Worm (Caenorhabditis elegans) whole organism, midembryonic: Measurements from ENCODE around the gene B0281.6.
"Not testable (repeated sequence)": the region's sequence is repeated elsewhere in the genome, so short reads cannot be mapped to it uniquely, and the experiment has no call there.

ENCODE experiments used
- T22C8.4 ChIP-seq: fragments of 200-800 bp; sonication (Bioruptor generic); IDR thresholded peaks from 2 replicates; pipeline ENCODE4 v1.3.6; 2022; ENCODE audit warnings: missing genetic modification characterization, missing compliant biosample characterization
- cog-1 ChIP-seq: sonication (generic microtip); optimal IDR thresholded peaks from 2 replicates; lab custom pipeline; 2016; ENCODE audit warnings: missing genetic modification characterization, missing compliant biosample characterization
- flt-1 ChIP-seq: fragments of 200-800 bp; sonication (Bioruptor generic); IDR thresholded peaks from 2 replicates; pipeline ENCODE4 v1.3.6; 2022; ENCODE audit warnings: missing genetic modification characterization, missing compliant biosample characterization
- klf-2 ChIP-seq: fragments of 200-800 bp; sonication (Bioruptor generic); conservative IDR thresholded peaks from 2 replicates; pipeline ENCODE4 v1.3.6; 2022; ENCODE audit warnings: missing genetic modification reagents, missing genetic modification characterization, missing compliant biosample characterization
- med-1 ChIP-seq: sonication (generic microtip); optimal IDR thresholded peaks from 2 replicates; lab custom pipeline; 2017; ENCODE audit warnings: missing genetic modification characterization, mild to moderate bottlenecking, missing compliant biosample characterization, antibody characterized with exemption, missing genetic modification reagents; ENCODE audit not compliant: insufficient read depth
- ref-1 ChIP-seq: fragments of 200-800 bp; sonication (Bioruptor generic); conservative IDR thresholded peaks from 2 replicates; pipeline ENCODE4 v1.3.6; 2022; ENCODE audit warnings: missing genetic modification reagents, missing genetic modification characterization, missing compliant biosample characterization
- tab-1 ChIP-seq: fragments of 200-800 bp; sonication (Bioruptor generic); IDR thresholded peaks from 2 replicates; pipeline ENCODE4 v1.3.6; 2022; ENCODE audit warnings: missing genetic modification characterization, missing compliant biosample characterization
- ztf-23 ChIP-seq: fragments of 200-800 bp; sonication (Bioruptor generic); IDR thresholded peaks from 2 replicates; pipeline ENCODE4 v1.3.6; 2022; ENCODE audit warnings: missing genetic modification reagents, missing genetic modification characterization, missing compliant biosample characterization
- ztf-29 ChIP-seq: fragments of 200-800 bp; sonication (Bioruptor generic); IDR thresholded peaks from 2 replicates; pipeline ENCODE4 v1.3.6; 2022; ENCODE audit warnings: missing genetic modification reagents, missing genetic modification characterization, missing compliant biosample characterization

B0281.6 gene

DNA sequence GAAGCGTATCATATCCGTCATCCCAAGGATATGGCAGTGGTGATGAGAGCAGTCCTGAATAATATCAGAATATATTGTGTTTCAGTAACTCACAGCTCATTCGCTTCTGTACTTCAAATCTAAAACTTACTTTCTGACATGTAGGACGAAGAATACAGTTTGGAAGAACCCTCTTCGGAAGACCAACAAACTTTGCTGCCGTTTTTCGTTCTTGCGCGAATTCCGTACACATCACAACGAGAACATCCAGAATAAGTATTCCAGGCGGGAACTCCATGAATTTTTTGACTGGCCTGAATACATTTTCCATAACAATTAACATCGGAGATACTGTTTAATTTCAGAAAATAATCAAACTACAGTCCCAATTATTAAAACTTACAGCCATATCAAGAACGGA lies 24.8 kb downstream of the B0281.6 start, which contains the start of gene K09F6.15:
Gene K09F6.15 (minus strand): TSS at position 101 of the 400 bp plus-strand sequence.
- TF ChIP-seq tab-1 (GFP tag; lab: Robert Waterston, UW) (no peak), klf-2 (GFP tag; lab: Robert Waterston, UW) (no peak), med-1 (no peak), ztf-23 (no peak), flt-1 (GFP tag; lab: Robert Waterston, UW) (no peak), cog-1 (tag; lab: Kevin White, UChicago) (no peak), ztf-29 (no peak), ref-1 (GFP tag; lab: Robert Waterston, UW) (no peak), T22C8.4 (GFP tag; lab: Robert Waterston, UW) (no peak)

ce11 chrII:2273750-2274149 lies 28.5 kb downstream of the B0281.6 start:
- TF ChIP-seq cog-1 (tag; lab: Kevin White, UChicago) = no peak
- no peak for TF ChIP-seq med-1
- TF ChIP-seq ref-1 (GFP tag; lab: Robert Waterston, UW) = no peak

DNA sequence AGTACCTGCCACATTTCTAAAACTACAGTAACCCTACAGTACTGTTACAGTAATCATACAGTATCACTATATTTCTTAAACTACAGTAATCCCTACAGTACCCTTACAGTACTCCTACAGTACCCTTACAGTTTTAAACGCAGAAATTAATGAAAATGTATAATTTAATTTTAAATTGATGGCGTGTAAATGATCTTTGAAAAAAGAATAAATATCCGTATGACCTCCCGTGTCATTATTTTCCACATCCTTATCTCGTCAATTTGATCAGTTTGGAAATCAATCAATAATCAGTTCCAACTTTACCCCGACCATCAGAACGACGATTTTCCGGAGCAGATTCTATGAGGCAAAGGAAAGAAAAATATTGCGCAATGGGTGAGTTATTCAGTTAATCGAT lies 47.4 kb downstream of the B0281.6 start, which contains the start of gene K09F6.3:
Gene K09F6.3 (plus strand): TSS at position 301 of the 400 bp plus-strand sequence.
- TF ChIP-seq T22C8.4 (GFP tag; lab: Robert Waterston, UW); ztf-23; klf-2 (GFP tag; lab: Robert Waterston, UW): not testable (repeated sequence)

DNA sequence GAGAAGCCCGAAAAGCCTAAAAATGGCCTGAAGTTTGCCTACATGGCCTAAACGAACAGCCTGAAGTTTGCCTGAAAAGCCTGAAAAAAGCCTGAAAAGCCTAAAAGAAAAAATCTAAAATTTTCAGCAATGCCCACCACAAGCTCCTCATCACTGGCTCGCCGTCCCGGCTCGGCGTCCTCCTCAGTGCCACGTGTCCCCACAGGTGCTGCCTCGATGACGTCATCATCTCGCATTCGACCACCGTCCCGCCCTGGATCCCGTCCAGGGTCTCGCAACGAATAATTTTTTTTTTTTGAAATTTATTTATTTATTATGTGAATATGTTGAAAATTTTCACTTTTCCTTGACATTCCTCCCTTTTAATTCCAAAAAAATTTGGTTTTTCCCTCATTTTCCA lies 48.6 kb downstream of the B0281.6 start:
- no peak for TF ChIP-seq tab-1 (GFP tag; lab: Robert Waterston, UW)
- TF ChIP-seq flt-1 (GFP tag; lab: Robert Waterston, UW) = no peak
- TF ChIP-seq ztf-29 = no peak
- no peak for TF ChIP-seq cog-1 (tag; lab: Kevin White, UChicago)
- no peak for TF ChIP-seq ztf-23
- TF ChIP-seq T22C8.4 (GFP tag; lab: Robert Waterston, UW) = no peak
- no peak for TF ChIP-seq med-1
- TF ChIP-seq klf-2 (GFP tag; lab: Robert Waterston, UW) = no peak
- no peak for TF ChIP-seq ref-1 (GFP tag; lab: Robert Waterston, UW)

ce11 chrII:2251617-2252016 lies 50.6 kb downstream of the B0281.6 start:
- TF ChIP-seq cog-1 (tag; lab: Kevin White, UChicago) (no peak), ref-1 (GFP tag; lab: Robert Waterston, UW) (peak; percentile 30; the same call in 1 of the 2 replicates), flt-1 (GFP tag; lab: Robert Waterston, UW) (no peak), ztf-23 (no peak), T22C8.4 (GFP tag; lab: Robert Waterston, UW) (no peak), med-1 (no peak)
